Worm (Caenorhabditis elegans) whole organism, L2 larva: ENCODE measurements around the gene srlf-30.

Experiments
- C34F6.9 ChIP-seq: fragments of 150-350 bp; optimal IDR thresholded peaks from 2 replicates; lab custom pipeline; 2014; ENCODE audit warnings: missing biosample characterization, missing genetic modification characterization
- F13H6.1 ChIP-seq: sonication (generic microtip); optimal IDR thresholded peaks from 2 replicates; lab custom pipeline; 2016; ENCODE audit warnings: missing genetic modification characterization, missing compliant biosample characterization
- R02D3.7 ChIP-seq: fragments of 150-350 bp; optimal IDR thresholded peaks from 2 replicates; lab custom pipeline; 2014; ENCODE audit warnings: missing biosample characterization, missing genetic modification characterization
- Y55F3AM.14 ChIP-seq: fragments of 200-800 bp; sonication (Bioruptor generic); optimal IDR thresholded peaks from 2 replicates; lab custom pipeline; 2018; ENCODE audit warnings: mild to moderate bottlenecking, missing genetic modification characterization, missing compliant biosample characterization
- ZK546.5 ChIP-seq: sonication (generic microtip); optimal IDR thresholded peaks from 2 replicates; lab custom pipeline; 2017; ENCODE audit warnings: missing biosample characterization, missing genetic modification characterization
- alr-1 ChIP-seq: fragments of 150-350 bp; optimal IDR thresholded peaks from 2 replicates; lab custom pipeline; 2014; ENCODE audit warnings: missing biosample characterization, missing genetic modification characterization
- aly-2 ChIP-seq: fragments of 150-350 bp; optimal IDR thresholded peaks from 2 replicates; lab custom pipeline; 2014; ENCODE audit warnings: missing biosample characterization, missing genetic modification characterization
- ama-1 ChIP-seq: fragments of 150-350 bp; optimal IDR thresholded peaks from 2 replicates; lab custom pipeline; 2018; ENCODE audit warnings: inconsistent platforms
- blmp-1 ChIP-seq: sonication (generic microtip); optimal IDR thresholded peaks from 2 replicates; lab custom pipeline; 2017; ENCODE audit warnings: missing genetic modification characterization, mild to moderate bottlenecking, missing compliant biosample characterization, antibody characterized with exemption, moderate library complexity; ENCODE audit not compliant: insufficient read depth
- ceh-16 ChIP-seq: fragments of 150-350 bp; optimal IDR thresholded peaks from 2 replicates; lab custom pipeline; 2014; ENCODE audit warnings: missing biosample characterization, missing genetic modification characterization
- ceh-82 ChIP-seq: fragments of 150-350 bp; optimal IDR thresholded peaks from 2 replicates; lab custom pipeline; 2014; ENCODE audit warnings: missing biosample characterization, missing genetic modification characterization
- crh-2 ChIP-seq: sonication (generic microtip); optimal IDR thresholded peaks from 2 replicates; lab custom pipeline; 2017; ENCODE audit warnings: missing biosample characterization, missing genetic modification characterization
- dmd-4 ChIP-seq: sonication (generic microtip); optimal IDR thresholded peaks from 2 replicates; lab custom pipeline; 2017; ENCODE audit warnings: missing biosample characterization, missing genetic modification characterization
- egl-27 ChIP-seq: sonication (generic microtip); optimal IDR thresholded peaks from 3 replicates; lab custom pipeline; 2017; ENCODE audit warnings: missing biosample characterization, missing genetic modification reagents, missing genetic modification characterization
- elt-1 ChIP-seq: fragments of 150-350 bp; optimal IDR thresholded peaks from 2 replicates; lab custom pipeline; 2014; ENCODE audit warnings: missing biosample characterization, missing genetic modification characterization
- elt-3 ChIP-seq: sonication (generic microtip); optimal IDR thresholded peaks from 2 replicates; lab custom pipeline; 2017; ENCODE audit warnings: missing biosample characterization, missing genetic modification characterization
- fos-1 ChIP-seq: fragments of 150-350 bp; optimal IDR thresholded peaks from 2 replicates; lab custom pipeline; 2014; ENCODE audit warnings: missing biosample characterization, missing genetic modification characterization
- gmeb-1 ChIP-seq: fragments of 150-350 bp; optimal IDR thresholded peaks from 2 replicates; lab custom pipeline; 2014; ENCODE audit warnings: missing biosample characterization, missing genetic modification characterization
- lin-11 ChIP-seq: fragments of 150-350 bp; sonication (generic microtip); optimal IDR thresholded peaks from 2 replicates; lab custom pipeline; 2014; ENCODE audit warnings: missing biosample characterization, missing genetic modification characterization, inconsistent platforms, mixed read lengths
- lin-13 ChIP-seq: fragments of 150-350 bp; optimal IDR thresholded peaks from 2 replicates; lab custom pipeline; 2014; ENCODE audit warnings: missing biosample characterization, missing genetic modification reagents, missing genetic modification characterization
- lin-39 ChIP-seq: fragments of 150-350 bp; optimal IDR thresholded peaks from 2 replicates; lab custom pipeline; 2014; ENCODE audit warnings: missing biosample characterization, missing genetic modification reagents, missing genetic modification characterization
- lsy-2 ChIP-seq, 2 experiments: fragments of 150-350 bp in 1 of 2; sonication (generic microtip) in 1 of 2; optimal IDR thresholded peaks; 2 replicates each; lab custom pipeline; 2014 to 2017; ENCODE audit warnings: missing biosample characterization in 2 of 2, missing genetic modification characterization in 2 of 2
- mab-5 ChIP-seq: fragments of 150-350 bp; optimal IDR thresholded peaks from 2 replicates; lab custom pipeline; 2014; ENCODE audit warnings: missing biosample characterization, missing genetic modification characterization
- mbf-1 ChIP-seq: sonication (generic microtip); optimal IDR thresholded peaks from 2 replicates; lab custom pipeline; 2017; ENCODE audit warnings: missing biosample characterization, missing genetic modification characterization
- mdl-1 ChIP-seq, 2 experiments: fragments of 150-350 bp in 1 of 2; sonication (generic microtip) in 1 of 2; optimal IDR thresholded peaks; 2 replicates each; lab custom pipeline; 2017; ENCODE audit warnings: missing biosample characterization in 2 of 2, missing genetic modification characterization in 2 of 2
- nhr-10 ChIP-seq: sonication (generic microtip); optimal IDR thresholded peaks from 2 replicates; lab custom pipeline; 2017; ENCODE audit warnings: missing biosample characterization, missing genetic modification characterization
- nhr-11 ChIP-seq: fragments of 150-350 bp; optimal IDR thresholded peaks from 2 replicates; lab custom pipeline; 2014; ENCODE audit warnings: missing biosample characterization, missing genetic modification characterization
- nhr-12 ChIP-seq: fragments of 150-350 bp; optimal IDR thresholded peaks from 2 replicates; lab custom pipeline; 2014; ENCODE audit warnings: missing biosample characterization, missing genetic modification characterization
- nhr-129 ChIP-seq: fragments of 150-350 bp; optimal IDR thresholded peaks from 2 replicates; lab custom pipeline; 2014; ENCODE audit warnings: missing biosample characterization, missing genetic modification characterization
- nhr-21 ChIP-seq: fragments of 150-350 bp; optimal IDR thresholded peaks from 2 replicates; lab custom pipeline; 2014; ENCODE audit warnings: missing biosample characterization, missing genetic modification characterization
- nhr-23 ChIP-seq: fragments of 150-350 bp; optimal IDR thresholded peaks from 2 replicates; lab custom pipeline; 2014; ENCODE audit warnings: missing biosample characterization, missing genetic modification reagents, missing genetic modification characterization
- nhr-237 ChIP-seq: fragments of 150-350 bp; optimal IDR thresholded peaks from 2 replicates; lab custom pipeline; 2014; ENCODE audit warnings: missing biosample characterization, missing genetic modification characterization
- nhr-25 ChIP-seq: fragments of 150-350 bp; sonication (generic microtip); optimal IDR thresholded peaks from 3 replicates; lab custom pipeline; 2014; ENCODE audit warnings: missing biosample characterization, missing genetic modification characterization
- nhr-6 ChIP-seq: fragments of 150-350 bp; optimal IDR thresholded peaks from 2 replicates; lab custom pipeline; 2014; ENCODE audit warnings: missing biosample characterization, missing genetic modification characterization
- nhr-77 ChIP-seq: fragments of 150-350 bp; optimal IDR thresholded peaks from 2 replicates; lab custom pipeline; 2014; ENCODE audit warnings: missing biosample characterization, missing genetic modification characterization
- peb-1 ChIP-seq: fragments of 150-350 bp; optimal IDR thresholded peaks from 2 replicates; lab custom pipeline; 2014; ENCODE audit warnings: missing biosample characterization, missing genetic modification characterization
- sem-4 ChIP-seq: fragments of 150-350 bp; optimal IDR thresholded peaks from 2 replicates; lab custom pipeline; 2014; ENCODE audit warnings: missing biosample characterization, missing genetic modification reagents, missing genetic modification characterization
- skn-1 ChIP-seq: sonication (generic microtip); optimal IDR thresholded peaks from 2 replicates; lab custom pipeline; 2017; ENCODE audit warnings: missing biosample characterization, missing genetic modification characterization
- sma-3 ChIP-seq: sonication (generic microtip); optimal IDR thresholded peaks from 2 replicates; lab custom pipeline; 2016; ENCODE audit warnings: missing genetic modification reagents, missing genetic modification characterization, missing compliant biosample characterization
- sma-9 ChIP-seq, 2 experiments: fragments of 150-350 bp in 1 of 2; sonication (generic microtip) in 1 of 2; optimal IDR thresholded peaks; 2 replicates each; lab custom pipeline; 2014 to 2016; ENCODE audit warnings: missing genetic modification characterization in 2 of 2, mild to moderate bottlenecking in 1 of 2, missing biosample characterization in 1 of 2, missing compliant biosample characterization in 1 of 2, missing genetic modification reagents in 1 of 2, moderate library complexity in 1 of 2
- snpc-4 ChIP-seq: fragments of 150-350 bp; optimal IDR thresholded peaks from 2 replicates; lab custom pipeline; 2014; ENCODE audit warnings: missing biosample characterization, missing genetic modification characterization
- unc-39 ChIP-seq: fragments of 150-350 bp; optimal IDR thresholded peaks from 2 replicates; lab custom pipeline; 2014; ENCODE audit warnings: missing biosample characterization, missing genetic modification characterization
- unc-55 ChIP-seq: fragments of 150-350 bp; sonication (generic microtip); optimal IDR thresholded peaks from 3 replicates; lab custom pipeline; 2014; ENCODE audit warnings: missing biosample characterization, missing genetic modification reagents, missing genetic modification characterization
- unc-62 ChIP-seq: fragments of 150-350 bp; optimal IDR thresholded peaks from 2 replicates; lab custom pipeline; 2014; ENCODE audit warnings: missing biosample characterization, missing genetic modification reagents, missing genetic modification characterization
- zag-1 ChIP-seq: fragments of 150-350 bp; optimal IDR thresholded peaks from 2 replicates; lab custom pipeline; 2014; ENCODE audit warnings: missing biosample characterization, missing genetic modification characterization
- ztf-1 ChIP-seq: fragments of 200-800 bp; sonication (Bioruptor generic); conservative IDR thresholded peaks from 2 replicates; pipeline ENCODE4 v1.3.6; 2022; ENCODE audit warnings: missing genetic modification characterization, missing compliant biosample characterization
- ztf-11 ChIP-seq: sonication (generic microtip); optimal IDR thresholded peaks from 2 replicates; lab custom pipeline; 2017; ENCODE audit warnings: missing biosample characterization, missing genetic modification characterization
- ztf-4 ChIP-seq: fragments of 150-350 bp; optimal IDR thresholded peaks from 2 replicates; lab custom pipeline; 2014; ENCODE audit warnings: missing biosample characterization, missing genetic modification characterization

The srlf-30 gene

DNA sequence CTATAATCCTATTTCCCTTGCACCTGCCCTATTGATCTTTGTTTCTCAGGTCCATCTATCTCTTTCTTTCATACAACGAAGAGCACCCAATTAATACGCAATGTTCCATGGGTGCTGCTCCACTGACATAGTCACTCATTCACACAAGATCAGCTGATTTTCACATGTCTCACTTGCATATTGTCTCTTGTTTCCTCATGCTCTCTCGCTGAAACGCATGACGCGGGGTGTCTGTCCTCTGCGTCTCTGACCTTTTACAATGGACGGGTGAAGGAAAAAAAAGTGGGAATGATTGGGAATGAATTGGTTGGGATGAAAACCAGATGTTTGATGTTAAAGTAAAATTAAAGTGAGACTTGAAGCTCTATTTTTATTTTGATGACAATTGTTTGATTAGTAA lies 35.2 kb downstream of the srlf-30 start (continued):
- TF ChIP-seq unc-62 (GFP tag; lab: Kevin White, UChicago) (no peak), sma-3 (GFP tag; lab: Kevin White, UChicago) (peak; percentile 71), ztf-4 (tag; lab: Kevin White, UChicago) (peak; percentile 90), lin-39 (no peak), nhr-129 (peak; percentile 97)

DNA sequence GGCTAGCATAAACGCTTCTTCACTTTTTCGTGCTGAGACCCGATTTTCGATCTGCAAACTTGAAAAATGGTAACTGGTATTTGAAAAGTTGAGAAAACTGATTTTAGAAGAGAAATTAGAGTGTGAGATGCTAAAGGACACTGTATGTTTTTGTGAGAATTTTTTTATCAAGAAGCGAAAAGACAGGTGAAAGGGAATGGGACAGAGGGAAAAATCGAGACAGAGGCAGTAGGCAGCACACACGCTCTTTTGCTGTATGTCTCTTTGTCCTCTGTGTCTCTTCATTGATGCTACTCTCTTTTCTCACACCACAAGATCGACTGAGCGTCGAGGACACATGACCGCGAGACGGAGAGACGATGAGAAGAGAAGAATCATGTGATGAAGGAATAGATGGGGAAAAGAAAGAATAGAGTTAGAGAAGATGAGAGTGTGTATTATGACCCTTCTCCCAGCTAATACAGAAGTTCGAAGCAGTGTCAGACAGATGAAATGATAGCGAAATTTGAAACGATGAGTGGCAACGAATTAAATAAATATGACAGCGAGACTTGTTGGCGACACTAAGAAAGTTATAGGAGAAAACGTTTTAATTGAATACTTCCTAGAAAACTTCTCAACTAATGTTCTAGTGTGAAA lies 35.8 kb downstream of the srlf-30 start, which contains the start of gene lgg-2:
lgg-2 (minus strand) TSS at position 51 of the 639 bp plus-strand sequence.
- TF ChIP-seq snpc-4 (peak; percentile 89), peb-1 (tag; lab: Kevin White, UChicago) (no peak), alr-1 (tag; lab: Kevin White, UChicago) (peak; percentile 56), elt-3 (tag; lab: Kevin White, UChicago) (no peak), nhr-12 (tag; lab: Kevin White, UChicago) (peak; percentile 38), mbf-1 (tag; lab: Kevin White, UChicago) (no peak), sma-9 (GFP tag; optimal IDR thresholded peaks at IDR 0.05; lab: Kevin White, UChicago) (peak; percentile 99), sma-9 (tag; optimal IDR thresholded peaks at IDR 0.05; lab: Kevin White, UChicago) (no peak), ztf-4 (tag; lab: Kevin White, UChicago) (peak; percentile 97), nhr-25 (peak; percentile 98), mab-5 (tag; lab: Kevin White, UChicago) (peak; percentile 92), zag-1 (peak; percentile 78), R02D3.7 (tag; lab: Kevin White, UChicago) (no peak), Y55F3AM.14 (GFP tag; lab: Kevin White, UChicago) (peak; percentile 94), C34F6.9 (tag; lab: Kevin White, UChicago) (peak; percentile 99), dmd-4 (tag; lab: Kevin White, UChicago) (no peak), nhr-237 (tag; lab: Kevin White, UChicago) (no peak), egl-27 (peak; percentile 97), nhr-6 (tag; lab: Kevin White, UChicago) (peak; percentile 98), nhr-21 (peak; percentile 98), nhr-77 (tag; lab: Kevin White, UChicago) (no peak), ZK546.5 (tag; lab: Kevin White, UChicago) (no peak), lin-39 (peak; percentile 53), lin-11 (tag; lab: Kevin White, UChicago) (peak; percentile 82), lin-13 (GFP tag; lab: Kevin White, UChicago) (peak; percentile 87), ceh-82 (tag; lab: Kevin White, UChicago) (peak; percentile 21), unc-39 (tag; lab: Kevin White, UChicago) (no peak), aly-2 (tag; lab: Kevin White, UChicago) (no peak), sma-3 (GFP tag; lab: Kevin White, UChicago) (peak; percentile 98), nhr-10 (tag; lab: Kevin White, UChicago) (peak; percentile 70), unc-62 (GFP tag; lab: Kevin White, UChicago) (peak; percentile 93), gmeb-1 (tag; lab: Kevin White, UChicago) (peak; percentile 88), nhr-23 (tag; lab: Kevin White, UChicago) (no peak), nhr-129 (peak; percentile 98), sem-4 (tag; lab: Kevin White, UChicago) (peak; percentile 94), lsy-2 (tag; optimal IDR thresholded peaks at IDR 0.05; lab: Kevin White, UChicago) (peak; percentile 75 to 95), crh-2 (peak; percentile 98), mdl-1 (tag; optimal IDR thresholded peaks at IDR 0.05; lab: Kevin White, UChicago) (peak; percentile 79 to 97), unc-55 (peak; percentile 80), elt-1 (tag; lab: Kevin White, UChicago) (no peak), fos-1 (tag; lab: Kevin White, UChicago) (peak; percentile 97), ztf-11 (tag; lab: Kevin White, UChicago) (peak; percentile 4), F13H6.1 (peak; percentile 98), skn-1 (tag; lab: Kevin White, UChicago) (peak; percentile 52), ceh-16 (tag; lab: Kevin White, UChicago) (peak; percentile 57), ztf-1 (no peak), nhr-11 (tag; lab: Kevin White, UChicago) (no peak), ama-1 (lab: Kevin White, UChicago) (no peak), blmp-1 (peak; percentile 99)
